Worm (Caenorhabditis elegans) whole organism, L2 larva: Measurements from ENCODE around the gene zzz-1.

Experiments
- C34F6.9 ChIP-seq: fragments of 150-350 bp; optimal IDR thresholded peaks from 2 replicates; lab custom pipeline; 2014; ENCODE audit warnings: missing biosample characterization, missing genetic modification characterization
- F13H6.1 ChIP-seq: sonication (generic microtip); optimal IDR thresholded peaks from 2 replicates; lab custom pipeline; 2016; ENCODE audit warnings: missing genetic modification characterization, missing compliant biosample characterization
- R02D3.7 ChIP-seq: fragments of 150-350 bp; optimal IDR thresholded peaks from 2 replicates; lab custom pipeline; 2014; ENCODE audit warnings: missing biosample characterization, missing genetic modification characterization
- Y55F3AM.14 ChIP-seq: fragments of 200-800 bp; sonication (Bioruptor generic); optimal IDR thresholded peaks from 2 replicates; lab custom pipeline; 2018; ENCODE audit warnings: mild to moderate bottlenecking, missing genetic modification characterization, missing compliant biosample characterization
- ZK546.5 ChIP-seq: sonication (generic microtip); optimal IDR thresholded peaks from 2 replicates; lab custom pipeline; 2017; ENCODE audit warnings: missing biosample characterization, missing genetic modification characterization
- alr-1 ChIP-seq: fragments of 150-350 bp; optimal IDR thresholded peaks from 2 replicates; lab custom pipeline; 2014; ENCODE audit warnings: missing biosample characterization, missing genetic modification characterization
- aly-2 ChIP-seq: fragments of 150-350 bp; optimal IDR thresholded peaks from 2 replicates; lab custom pipeline; 2014; ENCODE audit warnings: missing biosample characterization, missing genetic modification characterization
- ama-1 ChIP-seq: fragments of 150-350 bp; optimal IDR thresholded peaks from 2 replicates; lab custom pipeline; 2018; ENCODE audit warnings: inconsistent platforms
- blmp-1 ChIP-seq: sonication (generic microtip); optimal IDR thresholded peaks from 2 replicates; lab custom pipeline; 2017; ENCODE audit warnings: missing genetic modification characterization, mild to moderate bottlenecking, missing compliant biosample characterization, antibody characterized with exemption, moderate library complexity; ENCODE audit not compliant: insufficient read depth
- ceh-16 ChIP-seq: fragments of 150-350 bp; optimal IDR thresholded peaks from 2 replicates; lab custom pipeline; 2014; ENCODE audit warnings: missing biosample characterization, missing genetic modification characterization
- ceh-82 ChIP-seq: fragments of 150-350 bp; optimal IDR thresholded peaks from 2 replicates; lab custom pipeline; 2014; ENCODE audit warnings: missing biosample characterization, missing genetic modification characterization
- crh-2 ChIP-seq: sonication (generic microtip); optimal IDR thresholded peaks from 2 replicates; lab custom pipeline; 2017; ENCODE audit warnings: missing biosample characterization, missing genetic modification characterization
- dmd-4 ChIP-seq: sonication (generic microtip); optimal IDR thresholded peaks from 2 replicates; lab custom pipeline; 2017; ENCODE audit warnings: missing biosample characterization, missing genetic modification characterization
- egl-27 ChIP-seq: sonication (generic microtip); optimal IDR thresholded peaks from 3 replicates; lab custom pipeline; 2017; ENCODE audit warnings: missing biosample characterization, missing genetic modification reagents, missing genetic modification characterization
- elt-1 ChIP-seq: fragments of 150-350 bp; optimal IDR thresholded peaks from 2 replicates; lab custom pipeline; 2014; ENCODE audit warnings: missing biosample characterization, missing genetic modification characterization
- elt-3 ChIP-seq: sonication (generic microtip); optimal IDR thresholded peaks from 2 replicates; lab custom pipeline; 2017; ENCODE audit warnings: missing biosample characterization, missing genetic modification characterization
- fos-1 ChIP-seq: fragments of 150-350 bp; optimal IDR thresholded peaks from 2 replicates; lab custom pipeline; 2014; ENCODE audit warnings: missing biosample characterization, missing genetic modification characterization
- gmeb-1 ChIP-seq: fragments of 150-350 bp; optimal IDR thresholded peaks from 2 replicates; lab custom pipeline; 2014; ENCODE audit warnings: missing biosample characterization, missing genetic modification characterization
- lin-11 ChIP-seq: fragments of 150-350 bp; sonication (generic microtip); optimal IDR thresholded peaks from 2 replicates; lab custom pipeline; 2014; ENCODE audit warnings: missing biosample characterization, missing genetic modification characterization, inconsistent platforms, mixed read lengths
- lin-13 ChIP-seq: fragments of 150-350 bp; optimal IDR thresholded peaks from 2 replicates; lab custom pipeline; 2014; ENCODE audit warnings: missing biosample characterization, missing genetic modification reagents, missing genetic modification characterization
- lin-39 ChIP-seq: fragments of 150-350 bp; optimal IDR thresholded peaks from 2 replicates; lab custom pipeline; 2014; ENCODE audit warnings: missing biosample characterization, missing genetic modification reagents, missing genetic modification characterization
- lsy-2 ChIP-seq, 2 experiments: fragments of 150-350 bp in 1 of 2; sonication (generic microtip) in 1 of 2; optimal IDR thresholded peaks; 2 replicates each; lab custom pipeline; 2014 to 2017; ENCODE audit warnings: missing biosample characterization in 2 of 2, missing genetic modification characterization in 2 of 2
- mab-5 ChIP-seq: fragments of 150-350 bp; optimal IDR thresholded peaks from 2 replicates; lab custom pipeline; 2014; ENCODE audit warnings: missing biosample characterization, missing genetic modification characterization
- mbf-1 ChIP-seq: sonication (generic microtip); optimal IDR thresholded peaks from 2 replicates; lab custom pipeline; 2017; ENCODE audit warnings: missing biosample characterization, missing genetic modification characterization
- mdl-1 ChIP-seq, 2 experiments: fragments of 150-350 bp in 1 of 2; sonication (generic microtip) in 1 of 2; optimal IDR thresholded peaks; 2 replicates each; lab custom pipeline; 2017; ENCODE audit warnings: missing biosample characterization in 2 of 2, missing genetic modification characterization in 2 of 2
- nhr-10 ChIP-seq: sonication (generic microtip); optimal IDR thresholded peaks from 2 replicates; lab custom pipeline; 2017; ENCODE audit warnings: missing biosample characterization, missing genetic modification characterization
- nhr-11 ChIP-seq: fragments of 150-350 bp; optimal IDR thresholded peaks from 2 replicates; lab custom pipeline; 2014; ENCODE audit warnings: missing biosample characterization, missing genetic modification characterization
- nhr-12 ChIP-seq: fragments of 150-350 bp; optimal IDR thresholded peaks from 2 replicates; lab custom pipeline; 2014; ENCODE audit warnings: missing biosample characterization, missing genetic modification characterization
- nhr-129 ChIP-seq: fragments of 150-350 bp; optimal IDR thresholded peaks from 2 replicates; lab custom pipeline; 2014; ENCODE audit warnings: missing biosample characterization, missing genetic modification characterization
- nhr-21 ChIP-seq: fragments of 150-350 bp; optimal IDR thresholded peaks from 2 replicates; lab custom pipeline; 2014; ENCODE audit warnings: missing biosample characterization, missing genetic modification characterization
- nhr-23 ChIP-seq: fragments of 150-350 bp; optimal IDR thresholded peaks from 2 replicates; lab custom pipeline; 2014; ENCODE audit warnings: missing biosample characterization, missing genetic modification reagents, missing genetic modification characterization
- nhr-237 ChIP-seq: fragments of 150-350 bp; optimal IDR thresholded peaks from 2 replicates; lab custom pipeline; 2014; ENCODE audit warnings: missing biosample characterization, missing genetic modification characterization
- nhr-25 ChIP-seq: fragments of 150-350 bp; sonication (generic microtip); optimal IDR thresholded peaks from 3 replicates; lab custom pipeline; 2014; ENCODE audit warnings: missing biosample characterization, missing genetic modification characterization
- nhr-6 ChIP-seq: fragments of 150-350 bp; optimal IDR thresholded peaks from 2 replicates; lab custom pipeline; 2014; ENCODE audit warnings: missing biosample characterization, missing genetic modification characterization
- nhr-77 ChIP-seq: fragments of 150-350 bp; optimal IDR thresholded peaks from 2 replicates; lab custom pipeline; 2014; ENCODE audit warnings: missing biosample characterization, missing genetic modification characterization
- peb-1 ChIP-seq: fragments of 150-350 bp; optimal IDR thresholded peaks from 2 replicates; lab custom pipeline; 2014; ENCODE audit warnings: missing biosample characterization, missing genetic modification characterization
- sem-4 ChIP-seq: fragments of 150-350 bp; optimal IDR thresholded peaks from 2 replicates; lab custom pipeline; 2014; ENCODE audit warnings: missing biosample characterization, missing genetic modification reagents, missing genetic modification characterization
- skn-1 ChIP-seq: sonication (generic microtip); optimal IDR thresholded peaks from 2 replicates; lab custom pipeline; 2017; ENCODE audit warnings: missing biosample characterization, missing genetic modification characterization
- sma-3 ChIP-seq: sonication (generic microtip); optimal IDR thresholded peaks from 2 replicates; lab custom pipeline; 2016; ENCODE audit warnings: missing genetic modification reagents, missing genetic modification characterization, missing compliant biosample characterization
- sma-9 ChIP-seq, 2 experiments: fragments of 150-350 bp in 1 of 2; sonication (generic microtip) in 1 of 2; optimal IDR thresholded peaks; 2 replicates each; lab custom pipeline; 2014 to 2016; ENCODE audit warnings: missing genetic modification characterization in 2 of 2, mild to moderate bottlenecking in 1 of 2, missing biosample characterization in 1 of 2, missing compliant biosample characterization in 1 of 2, missing genetic modification reagents in 1 of 2, moderate library complexity in 1 of 2
- snpc-4 ChIP-seq: fragments of 150-350 bp; optimal IDR thresholded peaks from 2 replicates; lab custom pipeline; 2014; ENCODE audit warnings: missing biosample characterization, missing genetic modification characterization
- unc-39 ChIP-seq: fragments of 150-350 bp; optimal IDR thresholded peaks from 2 replicates; lab custom pipeline; 2014; ENCODE audit warnings: missing biosample characterization, missing genetic modification characterization
- unc-55 ChIP-seq: fragments of 150-350 bp; sonication (generic microtip); optimal IDR thresholded peaks from 3 replicates; lab custom pipeline; 2014; ENCODE audit warnings: missing biosample characterization, missing genetic modification reagents, missing genetic modification characterization
- unc-62 ChIP-seq: fragments of 150-350 bp; optimal IDR thresholded peaks from 2 replicates; lab custom pipeline; 2014; ENCODE audit warnings: missing biosample characterization, missing genetic modification reagents, missing genetic modification characterization
- zag-1 ChIP-seq: fragments of 150-350 bp; optimal IDR thresholded peaks from 2 replicates; lab custom pipeline; 2014; ENCODE audit warnings: missing biosample characterization, missing genetic modification characterization
- ztf-1 ChIP-seq: fragments of 200-800 bp; sonication (Bioruptor generic); conservative IDR thresholded peaks from 2 replicates; pipeline ENCODE4 v1.3.6; 2022; ENCODE audit warnings: missing genetic modification characterization, missing compliant biosample characterization
- ztf-11 ChIP-seq: sonication (generic microtip); optimal IDR thresholded peaks from 2 replicates; lab custom pipeline; 2017; ENCODE audit warnings: missing biosample characterization, missing genetic modification characterization
- ztf-4 ChIP-seq: fragments of 150-350 bp; optimal IDR thresholded peaks from 2 replicates; lab custom pipeline; 2014; ENCODE audit warnings: missing biosample characterization, missing genetic modification characterization

The zzz-1 gene

DNA sequence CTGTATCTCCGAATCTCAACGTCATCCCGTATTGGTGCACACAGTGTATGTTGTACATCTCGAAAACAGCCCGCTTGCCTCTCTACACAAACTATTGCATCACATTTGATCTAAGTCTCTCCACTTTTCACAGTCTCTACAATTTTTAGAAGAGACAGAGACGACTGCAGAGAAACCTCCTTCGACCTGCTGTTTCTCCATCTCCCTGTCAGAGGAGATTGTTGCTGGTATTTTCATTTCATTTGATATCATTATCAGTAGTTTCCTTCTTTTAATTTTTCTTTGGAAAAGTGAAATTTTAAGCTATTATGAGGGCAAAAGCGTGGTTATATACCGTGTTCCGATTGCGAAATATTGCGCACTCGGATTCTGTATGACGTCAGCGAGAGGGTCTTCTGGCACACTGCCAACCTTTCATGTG is 31.6 kb upstream of the zzz-1 start:
- TF ChIP-seq nhr-77: no peak
- no peak for TF ChIP-seq nhr-10 (tag; lab: Kevin White, UChicago)
- peak; percentile 59 for TF ChIP-seq unc-55 (GFP tag; lab: Kevin White, UChicago)
- peak; percentile 39 for TF ChIP-seq lin-13 (GFP tag; lab: Kevin White, UChicago)
- no peak for TF ChIP-seq nhr-12 (tag; lab: Kevin White, UChicago)
- TF ChIP-seq lsy-2 (tag; optimal IDR thresholded peaks at IDR 0.05; lab: Kevin White, UChicago): peak in 1 of 2 experiments; percentile 65
- no peak for TF ChIP-seq R02D3.7 (tag; lab: Kevin White, UChicago)
- TF ChIP-seq elt-3: no peak
- no peak for TF ChIP-seq unc-62 (GFP tag; lab: Kevin White, UChicago)
- peak; percentile 74 for TF ChIP-seq fos-1
- TF ChIP-seq nhr-11 (tag; lab: Kevin White, UChicago): no peak
- peak; percentile 71 for TF ChIP-seq blmp-1 (tag; lab: Kevin White, UChicago)
- peak; percentile 45 for TF ChIP-seq nhr-25 (tag; lab: Kevin White, UChicago)
- no peak for TF ChIP-seq dmd-4 (tag; lab: Kevin White, UChicago)
- TF ChIP-seq unc-39: no peak
- no peak for TF ChIP-seq elt-1 (tag; lab: Kevin White, UChicago)
- TF ChIP-seq nhr-23 (tag; lab: Kevin White, UChicago): no peak
- no peak for TF ChIP-seq snpc-4 (tag; lab: Kevin White, UChicago)
- TF ChIP-seq mab-5 (tag; lab: Kevin White, UChicago): no peak
- peak; percentile 81 for TF ChIP-seq crh-2 (tag; lab: Kevin White, UChicago)
- TF ChIP-seq ztf-1 (GFP tag; lab: Robert Waterston, UW): no peak
- no peak for TF ChIP-seq nhr-237 (tag; lab: Kevin White, UChicago)
- TF ChIP-seq nhr-6 (tag; lab: Kevin White, UChicago): no peak
- TF ChIP-seq egl-27: peak; percentile 75
- no peak for TF ChIP-seq sem-4 (tag; lab: Kevin White, UChicago)
- TF ChIP-seq lin-39: no peak
- TF ChIP-seq mdl-1 (tag; optimal IDR thresholded peaks at IDR 0.05; lab: Kevin White, UChicago): peak in 1 of 2 experiments; percentile 24
- TF ChIP-seq alr-1 (tag; lab: Kevin White, UChicago): no peak
- TF ChIP-seq F13H6.1: peak; percentile 77
- peak; percentile 75 for TF ChIP-seq C34F6.9
- TF ChIP-seq lin-11 (tag; lab: Kevin White, UChicago): no peak
- TF ChIP-seq ztf-4 (tag; lab: Kevin White, UChicago): peak; percentile 48
- peak; percentile 27 for TF ChIP-seq zag-1
- peak; percentile 75 for TF ChIP-seq skn-1
- peak; percentile 72 for TF ChIP-seq sma-3 (GFP tag; lab: Kevin White, UChicago)
- peak; percentile 56 for TF ChIP-seq nhr-21
- no peak for TF ChIP-seq mbf-1
- TF ChIP-seq ztf-11 (tag; lab: Kevin White, UChicago): no peak
- TF ChIP-seq nhr-129: peak; percentile 100
- no peak for TF ChIP-seq ceh-16 (tag; lab: Kevin White, UChicago)
- TF ChIP-seq peb-1 (tag; lab: Kevin White, UChicago): no peak
- TF ChIP-seq gmeb-1: peak; percentile 62
- no peak for TF ChIP-seq ceh-82 (tag; lab: Kevin White, UChicago)
- peak; percentile 67 for TF ChIP-seq sma-9 (GFP tag; optimal IDR thresholded peaks at IDR 0.05; lab: Kevin White, UChicago)
- no peak for TF ChIP-seq sma-9 (tag; optimal IDR thresholded peaks at IDR 0.05; lab: Kevin White, UChicago)
- no peak for TF ChIP-seq ZK546.5 (tag; lab: Kevin White, UChicago)
- TF ChIP-seq Y55F3AM.14 (GFP tag; lab: Kevin White, UChicago): peak; percentile 77
- TF ChIP-seq aly-2 (tag; lab: Kevin White, UChicago): no peak
- peak; percentile 34 for TF ChIP-seq ama-1 (lab: Kevin White, UChicago)
